Worm (Caenorhabditis elegans): Measurements from ENCODE around the gene C50F4.4.

Gene C50F4.4

ce11 chrV:9516280-9516679 lies 20.3 kb upstream of the C50F4.4 start (continued):
- TF ChIP-seq vab-15 (tag; optimal IDR thresholded peaks at IDR 0.05) (peak; percentile 23), nhr-84 (tag; optimal IDR thresholded peaks at IDR 0.05) (no peak), tbx-2 (tag; optimal IDR thresholded peaks at IDR 0.05) (peak; percentile 78), fkh-4 (tag; optimal IDR thresholded peaks at IDR 0.05; ENCODE audit: borderline replicate concordance) (no peak), lin-13 (GFP tag; optimal IDR thresholded peaks at IDR 0.05) (peak; percentile 36), dsc-1 (tag; optimal IDR thresholded peaks at IDR 0.05) (no peak), swsn-7 (tag; optimal IDR thresholded peaks at IDR 0.05) (no peak), ztf-11 (tag; optimal IDR thresholded peaks at IDR 0.05) (no peak), snu-23 (GFP tag; optimal IDR thresholded peaks at IDR 0.05) (peak; percentile 79), irx-1 (tag; optimal IDR thresholded peaks at IDR 0.05) (peak; percentile 34), C04F5.9 (tag; optimal IDR thresholded peaks at IDR 0.05) (no peak), fkh-8 (tag; optimal IDR thresholded peaks at IDR 0.05) (no peak), aha-1 (tag; optimal IDR thresholded peaks at IDR 0.05) (no peak), mef-2 (tag; optimal IDR thresholded peaks at IDR 0.05) (no peak), fos-1 (tag; optimal IDR thresholded peaks at IDR 0.05) (no peak), nhr-20 (tag; optimal IDR thresholded peaks at IDR 0.05) (peak; percentile 94), pax-3 (tag; optimal IDR thresholded peaks at IDR 0.05) (no peak), sox-4 (tag; optimal IDR thresholded peaks at IDR 0.05) (peak; percentile 17), lin-39 (tag; optimal IDR thresholded peaks at IDR 0.05) (no peak), zip-4 (GFP tag; optimal IDR thresholded peaks at IDR 0.05) (no peak), xbp-1 (tag; optimal IDR thresholded peaks at IDR 0.05) (peak; percentile 32), fkh-10 (GFP tag; optimal IDR thresholded peaks at IDR 0.05) (no peak), unc-130 (tag; optimal IDR thresholded peaks at IDR 0.05) (peak; percentile 93), rnt-1 (tag; optimal IDR thresholded peaks at IDR 0.05) (no peak), mep-1 (tag; optimal IDR thresholded peaks at IDR 0.05) (peak; percentile 56), lsy-2 (tag; optimal IDR thresholded peaks at IDR 0.05) (peak; percentile 15 to 60), hlh-4 (tag; optimal IDR thresholded peaks at IDR 0.05) (no peak), pqm-1 (tag; optimal IDR thresholded peaks at IDR 0.05) (no peak), ets-5 (GFP tag; IDR thresholded peaks at IDR 0.05) (no peak), ceh-88 (GFP tag; IDR thresholded peaks at IDR 0.05) (0 out of 2 replicates have a peak, but pooled peaks have one; percentile 35), nhr-19 (GFP tag; conservative IDR thresholded peaks at IDR 0.05) (peak; percentile 95), nhr-77 (tag; optimal IDR thresholded peaks at IDR 0.05) (no peak), alr-1 (tag; optimal IDR thresholded peaks at IDR 0.05; ENCODE audit: borderline replicate concordance) (no peak), Y116A8C.19 (tag; optimal IDR thresholded peaks at IDR 0.05; ENCODE audit: borderline replicate concordance) (no peak), nhr-76 (tag; optimal IDR thresholded peaks at IDR 0.05) (no peak), egl-27 (tag; optimal IDR thresholded peaks at IDR 0.05) (no peak), hpl-2 (GFP tag; optimal IDR thresholded peaks at IDR 0.05) (peak; percentile 77), unc-30 (tag; optimal IDR thresholded peaks at IDR 0.05) (no peak), sup-37 (GFP tag; optimal IDR thresholded peaks at IDR 0.05) (no peak), nhr-237 (tag; optimal IDR thresholded peaks at IDR 0.05) (no peak), ces-1 (GFP tag; optimal IDR thresholded peaks at IDR 0.05) (no peak), nhr-28 (tag; optimal IDR thresholded peaks at IDR 0.05) (no peak), F16B12.6 (tag; optimal IDR thresholded peaks at IDR 0.05) (no peak), lir-3 (tag; optimal IDR thresholded peaks at IDR 0.05; ENCODE audit: poor library complexity) (peak; percentile 39), elt-3 (tag; optimal IDR thresholded peaks at IDR 0.05) (peak; percentile 33 to 100 (median 90)), nhr-85 (tag) (peak; percentile 97), jun-1 (tag; optimal IDR thresholded peaks at IDR 0.05) (no peak), elt-2 (tag; optimal IDR thresholded peaks at IDR 0.05) (peak; percentile 78), ceh-8 (GFP tag; optimal IDR thresholded peaks at IDR 0.05) (no peak), ceh-82 (tag; optimal IDR thresholded peaks at IDR 0.05) (no peak), aly-2 (tag; optimal IDR thresholded peaks at IDR 0.05) (no peak), ama-1 (optimal IDR thresholded peaks at IDR 0.05) (peak; percentile 41), pag-3 (tag; optimal IDR thresholded peaks at IDR 0.05; ENCODE audit: borderline replicate concordance, insufficient read depth) (no peak), nhr-90 (tag; optimal IDR thresholded peaks at IDR 0.05; ENCODE audit: poor library complexity) (peak; percentile 87)
